Worm (Caenorhabditis elegans) whole organism, late embryonic: ENCODE measurements around the gene met-2.
A peak's percentile ranks its signal among the peaks of the same experiment; 100 is the strongest.

Source experiments
- F13H6.1 ChIP-seq: sonication (generic microtip); optimal IDR thresholded peaks from 2 replicates; lab custom pipeline; 2016; ENCODE audit warnings: missing genetic modification characterization, missing compliant biosample characterization
- K02D7.2 ChIP-seq: sonication (generic microtip); optimal IDR thresholded peaks from 2 replicates; lab custom pipeline; 2017; ENCODE audit warnings: mild to moderate bottlenecking, missing genetic modification characterization, missing compliant biosample characterization
- che-1 ChIP-seq: sonication (generic microtip); optimal IDR thresholded peaks from 2 replicates; lab custom pipeline; 2016; ENCODE audit warnings: mild to moderate bottlenecking, missing genetic modification characterization, missing compliant biosample characterization
- fkh-10 ChIP-seq: fragments of 150-350 bp; optimal IDR thresholded peaks from 2 replicates; lab custom pipeline; 2014; ENCODE audit warnings: missing biosample characterization, missing genetic modification reagents, missing genetic modification characterization
- gmeb-2 ChIP-seq: sonication (generic microtip); optimal IDR thresholded peaks from 2 replicates; lab custom pipeline; 2016; ENCODE audit warnings: missing genetic modification characterization, inconsistent platforms, missing compliant biosample characterization
- hlh-13 ChIP-seq: fragments of 200-800 bp; sonication (Bioruptor generic); optimal IDR thresholded peaks from 2 replicates; lab custom pipeline; 2018; ENCODE audit warnings: mild to moderate bottlenecking, missing genetic modification characterization, missing compliant biosample characterization
- nfya-1 ChIP-seq: sonication (generic microtip); optimal IDR thresholded peaks from 2 replicates; lab custom pipeline; 2017; ENCODE audit warnings: missing genetic modification characterization, mild to moderate bottlenecking, missing compliant biosample characterization, antibody characterized with exemption, moderate library complexity
- nhr-232 ChIP-seq: sonication (generic microtip); optimal IDR thresholded peaks from 2 replicates; lab custom pipeline; 2016; ENCODE audit warnings: missing genetic modification characterization, missing compliant biosample characterization
- pax-1 ChIP-seq: fragments of 150-350 bp; optimal IDR thresholded peaks from 2 replicates; lab custom pipeline; 2014; ENCODE audit warnings: missing biosample characterization, missing genetic modification characterization

DNA sequence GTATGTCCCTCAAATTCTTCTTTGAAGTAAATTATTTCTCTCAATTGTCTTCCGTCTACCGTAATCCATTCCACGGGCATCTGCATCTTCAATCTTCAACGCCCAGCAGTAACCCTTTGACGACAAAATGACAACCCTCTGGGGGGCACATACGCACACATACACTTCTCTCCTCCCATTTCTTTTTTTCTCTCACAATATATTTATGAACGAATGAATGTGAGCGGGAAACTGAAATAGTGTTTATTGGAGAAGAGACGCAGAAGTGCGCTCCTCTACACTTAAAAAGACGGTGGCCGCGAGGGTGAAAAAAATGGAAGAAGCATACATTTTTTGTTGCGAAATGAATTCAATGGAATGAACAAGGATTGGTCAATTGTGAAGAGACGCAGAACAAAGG, 36.9 kb downstream of the met-2 start:
- TF ChIP-seq nhr-232 (tag; lab: Kevin White, UChicago) (no peak), F13H6.1 (tag; lab: Kevin White, UChicago) (no peak), pax-1 (tag; lab: Kevin White, UChicago) (no peak), fkh-10 (GFP tag; lab: Kevin White, UChicago) (no peak), gmeb-2 (no peak), K02D7.2 (no peak), hlh-13 (GFP tag; lab: Kevin White, UChicago) (no peak), che-1 (tag; lab: Kevin White, UChicago) (no peak), nfya-1 (tag; lab: Kevin White, UChicago) (peak; percentile 91)
